3 fruit fly cellular contexts compared by ENCODE assay signal in the genomic region with DNA sequence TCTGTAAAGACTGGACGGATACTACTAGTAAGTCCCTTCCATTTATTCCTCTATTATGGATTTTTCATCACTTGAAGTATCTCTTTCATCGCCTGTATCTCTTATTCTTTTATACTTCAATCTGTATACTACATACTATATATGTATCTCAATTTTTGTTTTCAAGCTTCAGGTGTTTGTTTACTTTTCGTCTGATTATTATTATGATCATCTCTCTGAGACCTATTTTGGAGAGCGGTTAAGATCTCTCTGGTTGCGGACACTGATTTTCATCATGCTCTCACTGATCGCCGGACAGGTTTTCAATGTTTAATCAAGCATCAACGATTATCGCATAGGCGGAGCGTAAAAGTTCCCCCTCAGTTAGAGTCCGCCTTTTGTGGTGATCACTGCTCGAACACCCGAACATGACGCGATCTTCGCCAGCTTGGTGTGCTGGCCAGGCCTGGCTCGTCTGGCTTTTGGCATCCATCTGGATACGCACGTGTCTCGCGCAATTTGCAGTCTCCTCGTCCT.
TF ChIP-seq lines count a peak whose summit lies in the region.

A gene (plus strand): TSS at position 358 of the 516 bp plus-strand sequence.

- no peak for TF ChIP-seq CTCF in whole organism, embryonic (GFP tag; optimal IDR thresholded peaks at IDR 0.05; lab: Kevin White, UChicago)

TF ChIP-seq in whole organism, embryonic, 481 proteins besides CTCF, POLR2A, EP300 and RAD21:
- TF ChIP-seq grn (GFP tag; optimal IDR thresholded peaks at IDR 0.05; lab: Kevin White, UChicago) (peak; percentile 13), onecut (GFP tag; IDR thresholded peaks at IDR 0.05; lab: Robert Waterston, UW) (no peak), Ravus (GFP tag; IDR thresholded peaks at IDR 0.05; lab: Robert Waterston, UW) (no peak), twi (tag; optimal IDR thresholded peaks at IDR 0.05; lab: Kevin White, UChicago) (no peak), insv (GFP tag; optimal IDR thresholded peaks at IDR 0.05; lab: Kevin White, UChicago) (no peak), inv (GFP tag; IDR thresholded peaks at IDR 0.05; lab: Robert Waterston, UW; ENCODE audit: partially characterized antibody) (no peak), vvl (GFP tag; IDR thresholded peaks at IDR 0.05; lab: Robert Waterston, UW) (0 out of 2 replicates have a peak, but pooled peaks have one; percentile 2), Trl (optimal IDR thresholded peaks at IDR 0.05; lab: Kevin White, UChicago) (peak; percentile 42 to 63), Trl (GFP tag; optimal IDR thresholded peaks at IDR 0.05; lab: Kevin White, UChicago) (no peak), CG34422 (GFP tag; IDR thresholded peaks at IDR 0.05; lab: Robert Waterston, UW) (peak; percentile 12; the same call in 1 of the 3 replicates), CG13894 (tag; optimal IDR thresholded peaks at IDR 0.05; lab: Kevin White, UChicago) (peak; percentile 79), CG34376 (GFP tag; optimal IDR thresholded peaks at IDR 0.05; lab: Kevin White, UChicago) (peak; percentile 62), Dip2 (GFP tag; IDR thresholded peaks at IDR 0.05; lab: Robert Waterston, UW) (no peak), chinmo (GFP tag; IDR thresholded peaks at IDR 0.05; lab: Robert Waterston, UW; ENCODE audit: partially characterized antibody) (peak; percentile 57; the same call in 1 of the 4 replicates), sens (GFP tag; lab: Kevin White, UChicago) (peak; percentile 58), Pdp1 (GFP tag; optimal IDR thresholded peaks at IDR 0.05; lab: Kevin White, UChicago) (peak in 1 of 2 experiments; percentile 70), CG11456 (GFP tag; IDR thresholded peaks at IDR 0.05; lab: Robert Waterston, UW) (no peak)

TF ChIP-seq in whole organism, prepupa, 60 proteins besides CTCF, POLR2A, EP300 and RAD21:
- TF ChIP-seq CG31627 (GFP tag; optimal IDR thresholded peaks at IDR 0.05; lab: Kevin White, UChicago) (no peak), esn (GFP tag; optimal IDR thresholded peaks at IDR 0.05; lab: Kevin White, UChicago) (no peak), svp (GFP tag; lab: Kevin White, UChicago) (peak; percentile 50), CG6808 (GFP tag; optimal IDR thresholded peaks at IDR 0.05; lab: Kevin White, UChicago) (no peak), fd59A (GFP tag; optimal IDR thresholded peaks at IDR 0.05; lab: Kevin White, UChicago) (no peak), CG9139 (GFP tag; optimal IDR thresholded peaks at IDR 0.05; lab: Kevin White, UChicago) (no peak), Smox (GFP tag; optimal IDR thresholded peaks at IDR 0.05; lab: Kevin White, UChicago) (no peak), Lpt (GFP tag; optimal IDR thresholded peaks at IDR 0.05; lab: Kevin White, UChicago) (no peak), eg (GFP tag; IDR thresholded peaks at IDR 0.05; lab: Robert Waterston, UW) (no peak), Eip75B (GFP tag; optimal IDR thresholded peaks at IDR 0.05; lab: Kevin White, UChicago) (no peak), CG4318 (GFP tag; optimal IDR thresholded peaks at IDR 0.05; lab: Kevin White, UChicago) (no peak), vri (GFP tag; optimal IDR thresholded peaks at IDR 0.05; lab: Kevin White, UChicago) (peak; percentile 48), fkh (GFP tag; optimal IDR thresholded peaks at IDR 0.05; lab: Kevin White, UChicago) (peak; percentile 31), CG16779 (tag; optimal IDR thresholded peaks at IDR 0.05; lab: Kevin White, UChicago) (no peak), CG8119 (GFP tag; IDR thresholded peaks at IDR 0.05; lab: Robert Waterston, UW) (no peak), Blimp-1 (GFP tag; optimal IDR thresholded peaks at IDR 0.05; lab: Kevin White, UChicago) (no peak), CG15336 (GFP tag; IDR thresholded peaks at IDR 0.05; lab: Robert Waterston, UW) (no peak), topi (GFP tag; optimal IDR thresholded peaks at IDR 0.05; lab: Kevin White, UChicago) (no peak), ss (GFP tag; optimal IDR thresholded peaks at IDR 0.05; lab: Kevin White, UChicago) (no peak), spab (GFP tag; optimal IDR thresholded peaks at IDR 0.05; lab: Kevin White, UChicago) (no peak), Sox102F (GFP tag; optimal IDR thresholded peaks at IDR 0.05; lab: Kevin White, UChicago) (no peak), CG8632 (GFP tag; optimal IDR thresholded peaks at IDR 0.05; lab: Kevin White, UChicago) (no peak), Met (GFP tag; optimal IDR thresholded peaks at IDR 0.05; lab: Kevin White, UChicago) (no peak), Hr4 (GFP tag; optimal IDR thresholded peaks at IDR 0.05; lab: Kevin White, UChicago) (no peak), Eip93F (GFP tag; optimal IDR thresholded peaks at IDR 0.05; lab: Kevin White, UChicago) (no peak), CG34406 (GFP tag; optimal IDR thresholded peaks at IDR 0.05; lab: Kevin White, UChicago) (no peak)

TF ChIP-seq in whole organism, wandering third instar larva, 38 proteins besides CTCF, POLR2A, EP300 and RAD21:
- no peak for TF ChIP-seq usp (GFP tag; optimal IDR thresholded peaks at IDR 0.05; lab: Kevin White, UChicago)
- TF ChIP-seq Rel (GFP tag; optimal IDR thresholded peaks at IDR 0.05; lab: Kevin White, UChicago) = no peak
- TF ChIP-seq Rel (tag; optimal IDR thresholded peaks at IDR 0.05; lab: Kevin White, UChicago) = peak; percentile 93
- TF ChIP-seq OdsH (GFP tag; optimal IDR thresholded peaks at IDR 0.05; lab: Kevin White, UChicago) = no peak
